Worm (Caenorhabditis elegans): ENCODE data around the gene col-92.
A peak's percentile ranks its signal among the peaks of the same experiment; 100 is the strongest.

col-92 gene

DNA sequence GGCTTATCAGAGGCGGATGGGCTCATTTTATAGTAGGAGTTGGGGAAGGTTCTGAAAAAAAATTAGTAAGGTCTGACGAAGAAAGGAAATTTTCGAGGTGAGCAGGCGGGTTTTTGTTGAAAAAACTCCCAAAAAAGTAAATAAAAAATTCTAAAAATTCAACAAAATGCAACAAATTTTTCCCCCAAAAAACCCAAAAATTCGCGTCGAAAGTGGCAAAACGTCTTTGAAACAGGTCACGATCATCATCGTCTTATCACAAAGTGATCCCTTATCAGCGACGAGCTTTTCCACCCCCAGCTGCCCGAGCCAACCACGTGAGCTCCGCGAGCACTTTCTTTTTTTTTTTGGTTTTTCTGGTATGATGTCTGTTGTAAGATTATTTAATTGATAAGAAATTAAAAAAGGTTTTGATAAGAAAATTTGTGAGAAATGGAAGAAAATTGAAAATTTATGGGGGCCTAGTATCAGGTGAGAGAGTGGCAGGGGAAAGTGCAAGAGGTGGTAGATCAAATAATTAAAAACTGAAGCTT, 43.5 kb upstream of the col-92 start, which contains the start of gene Y48A6B.7 (continued):
- TF ChIP-seq unc-130 (GFP tag; optimal IDR thresholded peaks at IDR 0.05): no peak
- TF ChIP-seq die-1 (tag; optimal IDR thresholded peaks at IDR 0.05): no peak
- TF ChIP-seq F49E8.2 (tag; optimal IDR thresholded peaks at IDR 0.05; ENCODE audit: insufficient read depth): no peak
- TF ChIP-seq tlf-1 (GFP tag; optimal IDR thresholded peaks at IDR 0.05): no peak
- TF ChIP-seq mes-4 (tag; optimal IDR thresholded peaks at IDR 0.05): no peak
- no peak for TF ChIP-seq F10E7.11 (tag; optimal IDR thresholded peaks at IDR 0.05)
- peak; percentile 46 for TF ChIP-seq nhr-90 (tag; optimal IDR thresholded peaks at IDR 0.05)
- TF ChIP-seq snpc-3.4 (tag; optimal IDR thresholded peaks at IDR 0.05): no peak
- TF ChIP-seq snpc-4 (GFP tag; optimal IDR thresholded peaks at IDR 0.05): no peak
- TF ChIP-seq snpc-4 (tag; optimal IDR thresholded peaks at IDR 0.05): peak in 2 of 4 experiments; percentile 1 to 22
- TF ChIP-seq egrh-3 (GFP tag; IDR thresholded peaks at IDR 0.05): no peak
- 0 out of 2 replicates have a peak, but pooled peaks have one; percentile 24 for TF ChIP-seq pbrm-1 (GFP tag; IDR thresholded peaks at IDR 0.05)
- no peak for TF ChIP-seq B0035.1 (tag; optimal IDR thresholded peaks at IDR 0.05)
- TF ChIP-seq lin-54 (GFP tag; optimal IDR thresholded peaks at IDR 0.05): peak; percentile 11
- no peak for TF ChIP-seq ztf-6 (GFP tag; IDR thresholded peaks at IDR 0.05)
- TF ChIP-seq ztf-22 (GFP tag; optimal IDR thresholded peaks at IDR 0.05): no peak
- no peak for TF ChIP-seq rpc-1 (optimal IDR thresholded peaks at IDR 0.05)
- no peak for TF ChIP-seq rpc-1 (tag; optimal IDR thresholded peaks at IDR 0.05)
- no peak for TF ChIP-seq mel-28 (tag; optimal IDR thresholded peaks at IDR 0.05; ENCODE audit: borderline replicate concordance)
- no peak for TF ChIP-seq T26A5.8 (tag; optimal IDR thresholded peaks at IDR 0.05)
- no peak for TF ChIP-seq F52B5.7 (tag; optimal IDR thresholded peaks at IDR 0.05)
- no peak for TF ChIP-seq F57A8.1 (GFP tag; optimal IDR thresholded peaks at IDR 0.05)
- no peak for TF ChIP-seq attf-3 (GFP tag; conservative IDR thresholded peaks at IDR 0.05)
- TF ChIP-seq athp-1 (tag; optimal IDR thresholded peaks at IDR 0.05): no peak
- TF ChIP-seq somi-1 (GFP tag; optimal IDR thresholded peaks at IDR 0.05): no peak
- no peak for TF ChIP-seq ZK185.1 (tag; optimal IDR thresholded peaks at IDR 0.05; ENCODE audit: poor library complexity, severe bottlenecking)
- no peak for TF ChIP-seq Y53G8AR.9 (GFP tag; conservative IDR thresholded peaks at IDR 0.05)
- TF ChIP-seq nhr-80 (tag; optimal IDR thresholded peaks at IDR 0.05): peak; percentile 98
- no peak for TF ChIP-seq Y79H2A.3 (GFP tag; conservative IDR thresholded peaks at IDR 0.05)
- no peak for TF ChIP-seq ceh-58 (GFP tag; IDR thresholded peaks at IDR 0.05)
- no peak for TF ChIP-seq fkh-3 (tag; optimal IDR thresholded peaks at IDR 0.05)
- TF ChIP-seq aptf-2 (GFP tag; conservative IDR thresholded peaks at IDR 0.05): no peak
- no peak for TF ChIP-seq zim-3 (tag; optimal IDR thresholded peaks at IDR 0.05)
- TF ChIP-seq repo-1 (tag; optimal IDR thresholded peaks at IDR 0.05): no peak
- TF ChIP-seq F39B2.1 (GFP tag; IDR thresholded peaks at IDR 0.05): no peak
- TF ChIP-seq tbp1 (GFP tag; optimal IDR thresholded peaks at IDR 0.05): peak; percentile 16
- no peak for TF ChIP-seq cebp-2 (GFP tag; IDR thresholded peaks at IDR 0.05)
- TF ChIP-seq C06A6.2 (GFP tag; conservative IDR thresholded peaks at IDR 0.05): no peak
- no peak for TF ChIP-seq gei-17 (GFP tag; optimal IDR thresholded peaks at IDR 0.05)
- no peak for TF ChIP-seq egl-18 (GFP tag; IDR thresholded peaks at IDR 0.05)
- TF ChIP-seq F57C9.4 (tag; optimal IDR thresholded peaks at IDR 0.05): no peak
- no peak for TF ChIP-seq ztf-25 (GFP tag; IDR thresholded peaks at IDR 0.05)
- TF ChIP-seq B0336.3 (GFP tag; IDR thresholded peaks at IDR 0.05): peak; percentile 36; the same call in 1 of the 2 replicates
- no peak for TF ChIP-seq K11D2.4 (GFP tag; IDR thresholded peaks at IDR 0.05)
- TF ChIP-seq ztf-26 (tag; optimal IDR thresholded peaks at IDR 0.05): no peak
- TF ChIP-seq unc-62 (GFP tag; optimal IDR thresholded peaks at IDR 0.05): no peak
- no peak for TF ChIP-seq ceh-40 (GFP tag; IDR thresholded peaks at IDR 0.05)
- no peak for TF ChIP-seq lin-26 (GFP tag; IDR thresholded peaks at IDR 0.05)
- no peak for TF ChIP-seq C17E4.6 (GFP tag; IDR thresholded peaks at IDR 0.05)
- no peak for TF ChIP-seq rcor-1 (GFP tag; IDR thresholded peaks at IDR 0.05)

Data from whole organism, young adult.